Fruit fly (Drosophila melanogaster) whole organism: ENCODE measurements around the gene Nepl3.

Source experiments
- Dll ChIP-seq: fragments of >200 bp; optimal IDR thresholded peaks from 2 replicates; lab custom pipeline; 2017
- EcR ChIP-seq, 2 experiments: fragments of >200 bp; optimal IDR thresholded peaks; 2 replicates each; lab custom pipeline; 2017; ENCODE audit warnings: missing biosample characterization in 2 of 2, missing genetic modification characterization in 2 of 2, missing genetic modification reagents in 2 of 2
- usp ChIP-seq: fragments of >200 bp; optimal IDR thresholded peaks from 2 replicates; lab custom pipeline; 2017; ENCODE audit warnings: missing biosample characterization, missing genetic modification characterization, mixed read lengths

DNA sequence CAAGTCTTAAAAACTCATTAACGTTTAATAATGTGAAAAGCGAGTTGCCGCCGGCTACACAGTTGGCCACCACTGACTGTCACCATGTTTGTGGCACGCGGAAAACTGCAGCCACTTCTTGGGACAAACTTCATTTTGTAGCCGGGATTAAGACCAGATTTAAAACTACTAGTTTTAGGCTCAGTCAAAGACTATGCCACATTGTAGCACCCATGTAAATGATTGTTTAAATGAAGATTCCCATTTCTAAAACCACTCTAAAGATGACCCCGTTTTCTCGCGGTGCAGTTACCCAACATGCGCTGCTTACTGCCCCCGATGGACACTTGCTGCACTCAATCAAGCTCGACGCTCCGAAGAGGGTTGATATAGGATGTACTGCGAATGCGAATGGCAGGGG, 32.3 kb upstream of the Nepl3 start:
- TF ChIP-seq usp (GFP tag; lab: Kevin White, UChicago) (no peak), EcR (GFP tag; optimal IDR thresholded peaks at IDR 0.05; lab: Kevin White, UChicago) (no peak), Dll (no peak)
